Worm (Caenorhabditis elegans) whole organism, young adult: ENCODE results near the gene srw-99.

ENCODE experiments used
- B0035.1 ChIP-seq: sonication (generic microtip); optimal IDR thresholded peaks from 2 replicates; lab custom pipeline; 2016; ENCODE audit warnings: missing genetic modification characterization, mild to moderate bottlenecking, missing compliant biosample characterization, missing genotype, missing genetic modification reagents
- B0261.1 ChIP-seq: sonication (generic microtip); optimal IDR thresholded peaks from 2 replicates; lab custom pipeline; 2016; ENCODE audit warnings: mild to moderate bottlenecking, missing genetic modification characterization, moderate library complexity, missing compliant biosample characterization
- F10E7.11 ChIP-seq: sonication (generic microtip); optimal IDR thresholded peaks from 2 replicates; lab custom pipeline; 2017; ENCODE audit warnings: mild to moderate bottlenecking, missing genetic modification characterization, moderate library complexity, missing compliant biosample characterization
- K12H6.12 ChIP-seq: fragments of 200-800 bp; sonication (Bioruptor generic); optimal IDR thresholded peaks from 2 replicates; lab custom pipeline; 2018; ENCODE audit warnings: mild to moderate bottlenecking, missing genetic modification characterization, missing compliant biosample characterization
- T07F8.4 ChIP-seq: sonication (generic microtip); optimal IDR thresholded peaks from 2 replicates; lab custom pipeline; 2016; ENCODE audit warnings: mild to moderate bottlenecking, missing genetic modification characterization, moderate library complexity, missing compliant biosample characterization
- Y56A3A.18 ChIP-seq: fragments of 200-800 bp; sonication (Bioruptor generic); IDR thresholded peaks from 2 replicates; pipeline ENCODE4 v1.3.6; 2022; ENCODE audit warnings: missing genetic modification reagents, missing genetic modification characterization, missing compliant biosample characterization
- ama-1 ChIP-seq, 3 experiments: fragments of 150-350 bp in 1 of 3; sonication (generic microtip) in 2 of 3; optimal IDR thresholded peaks; 2 replicates each; lab custom pipeline; 2014 to 2018; ENCODE audit warnings: missing biosample characterization in 2 of 3, missing genetic modification characterization in 2 of 3, missing genetic modification reagents in 2 of 3
- aptf-3 ChIP-seq: fragments of 200-800 bp; sonication (Bioruptor generic); IDR thresholded peaks from 2 replicates; pipeline ENCODE4 v1.3.6; 2022; ENCODE audit warnings: missing genetic modification characterization, missing compliant biosample characterization
- attf-3 ChIP-seq: fragments of 200-800 bp; sonication (Bioruptor generic); conservative IDR thresholded peaks from 2 replicates; pipeline ENCODE4 v1.3.6; 2022; ENCODE audit warnings: missing genetic modification reagents, missing genetic modification characterization, missing compliant biosample characterization
- bed-1 ChIP-seq: fragments of 200-800 bp; sonication (Bioruptor generic); IDR thresholded peaks from 2 replicates; pipeline ENCODE4 v1.3.6; 2022; ENCODE audit warnings: missing genetic modification reagents, missing genetic modification characterization, missing compliant biosample characterization
- cebp-1 ChIP-seq, 2 experiments: fragments of 200-800 bp in 1 of 2; sonication (Bioruptor generic) in 1 of 2; sonication (generic microtip) in 1 of 2; IDR thresholded peaks in 1 of 2; optimal IDR thresholded peaks in 1 of 2; 2 replicates each; pipeline versions ENCODE4 v1.3.6 to Lab custom; 2017 to 2022; ENCODE audit warnings: missing compliant biosample characterization in 2 of 2, missing genetic modification characterization in 2 of 2, mild to moderate bottlenecking in 1 of 2, missing genetic modification reagents in 1 of 2, moderate library complexity in 1 of 2
- ceh-27 ChIP-seq: fragments of 200-800 bp; sonication (Bioruptor generic); optimal IDR thresholded peaks from 2 replicates; lab custom pipeline; 2018; ENCODE audit warnings: mild to moderate bottlenecking, missing genetic modification characterization, moderate library complexity, missing compliant biosample characterization
- ceh-40 ChIP-seq: fragments of 200-800 bp; sonication (Bioruptor generic); IDR thresholded peaks from 2 replicates; pipeline ENCODE4 v1.3.6; 2022; ENCODE audit warnings: missing genetic modification characterization, missing compliant biosample characterization
- die-1 ChIP-seq: sonication (generic microtip); optimal IDR thresholded peaks from 2 replicates; lab custom pipeline; 2016; ENCODE audit warnings: missing genotype, mild to moderate bottlenecking, missing genetic modification characterization, missing compliant biosample characterization
- dpff-1 ChIP-seq: sonication (generic microtip); optimal IDR thresholded peaks from 2 replicates; lab custom pipeline; 2017; ENCODE audit warnings: mild to moderate bottlenecking, missing genetic modification characterization, missing compliant biosample characterization
- egl-44 ChIP-seq: fragments of 200-800 bp; sonication (Bioruptor generic); IDR thresholded peaks from 2 replicates; pipeline ENCODE4 v1.3.6; 2022; ENCODE audit warnings: missing genetic modification reagents, missing genetic modification characterization, missing compliant biosample characterization
- him-1 ChIP-seq: sonication (generic microtip); optimal IDR thresholded peaks from 2 replicates; lab custom pipeline; 2016; ENCODE audit warnings: missing genotype, missing genetic modification reagents, missing genetic modification characterization, missing compliant biosample characterization
- hlh-26 ChIP-seq: fragments of 200-800 bp; sonication (Bioruptor generic); conservative IDR thresholded peaks from 2 replicates; pipeline ENCODE4 v1.3.6; 2022; ENCODE audit warnings: missing genetic modification reagents, missing genetic modification characterization, missing compliant biosample characterization
- hrde-1 ChIP-seq: sonication (generic microtip); optimal IDR thresholded peaks from 2 replicates; lab custom pipeline; 2016; ENCODE audit warnings: missing genetic modification characterization, mild to moderate bottlenecking, missing compliant biosample characterization, moderate library complexity, missing genotype, missing genetic modification reagents, borderline replicate concordance
- lin-26 ChIP-seq: fragments of 200-800 bp; sonication (Bioruptor generic); IDR thresholded peaks from 2 replicates; pipeline ENCODE4 v1.3.6; 2022; ENCODE audit warnings: missing genetic modification reagents, missing genetic modification characterization, missing compliant biosample characterization
- lin-35 ChIP-seq, 3 experiments: fragments of 150-350 bp in 2 of 3; sonication (generic microtip) in 1 of 3; optimal IDR thresholded peaks; 2 replicates each; lab custom pipeline; 2014 to 2018; ENCODE audit warnings: missing biosample characterization in 3 of 3, missing genetic modification characterization in 3 of 3, missing genetic modification reagents in 3 of 3
- lin-54 ChIP-seq: fragments of 200-800 bp; sonication (Bioruptor generic); optimal IDR thresholded peaks from 2 replicates; lab custom pipeline; 2018; ENCODE audit warnings: mild to moderate bottlenecking, missing genetic modification characterization, missing compliant biosample characterization
- mcd-1 ChIP-seq: fragments of 200-800 bp; sonication (Bioruptor generic); IDR thresholded peaks from 2 replicates; pipeline ENCODE4 v1.3.6; 2022; ENCODE audit warnings: missing genetic modification reagents, missing genetic modification characterization, missing compliant biosample characterization
- mel-28 ChIP-seq: sonication (generic microtip); optimal IDR thresholded peaks from 2 replicates; lab custom pipeline; 2016; ENCODE audit warnings: borderline replicate concordance, mild to moderate bottlenecking, missing genetic modification characterization, missing compliant biosample characterization
- nhr-179 ChIP-seq: sonication (generic microtip); optimal IDR thresholded peaks from 2 replicates; lab custom pipeline; 2016; ENCODE audit warnings: mild to moderate bottlenecking, missing genetic modification characterization, missing compliant biosample characterization
- pha-4 ChIP-seq: fragments of 150-350 bp; sonication (generic microtip); optimal IDR thresholded peaks from 2 replicates; lab custom pipeline; 2014; ENCODE audit warnings: missing biosample characterization, missing genetic modification reagents, missing genetic modification characterization
- rcor-1 ChIP-seq: fragments of 200-800 bp; sonication (Bioruptor generic); IDR thresholded peaks from 2 replicates; pipeline ENCODE4 v1.3.6; 2022; ENCODE audit warnings: missing genetic modification reagents, missing genetic modification characterization, missing compliant biosample characterization
- rec-8 ChIP-seq, 2 experiments: sonication (generic microtip); optimal IDR thresholded peaks; 2 replicates each; lab custom pipeline; 2016; ENCODE audit warnings: mild to moderate bottlenecking in 2 of 2, missing genetic modification characterization in 2 of 2, missing genetic modification reagents in 2 of 2, missing genotype in 2 of 2, missing biosample characterization in 1 of 2, missing compliant biosample characterization in 1 of 2, moderate library complexity in 1 of 2
- repo-1 ChIP-seq: sonication (generic microtip); optimal IDR thresholded peaks from 2 replicates; lab custom pipeline; 2017; ENCODE audit warnings: mild to moderate bottlenecking, missing genetic modification characterization, missing compliant biosample characterization
- rpc-1 ChIP-seq, 2 experiments: fragments of 150-350 bp in 1 of 2; sonication (generic microtip) in 1 of 2; optimal IDR thresholded peaks; 2 replicates each; lab custom pipeline; 2014 to 2018; ENCODE audit warnings: missing biosample characterization in 1 of 2, missing genetic modification characterization in 1 of 2, missing genetic modification reagents in 1 of 2, missing genotype in 1 of 2
- snpc-4 ChIP-seq, 5 experiments: fragments of 150-350 bp in 1 of 5; sonication (generic microtip) in 4 of 5; optimal IDR thresholded peaks; 2 replicates each; lab custom pipeline; 2014 to 2018; ENCODE audit warnings: missing genetic modification characterization in 5 of 5, missing biosample characterization in 3 of 5, antibody characterized with exemption in 2 of 5, mild to moderate bottlenecking in 2 of 5, missing compliant biosample characterization in 2 of 5, missing genotype in 2 of 5, moderate library complexity in 2 of 5, missing genetic modification reagents in 1 of 5
- tbx-9 ChIP-seq: sonication (generic microtip); optimal IDR thresholded peaks from 2 replicates; lab custom pipeline; 2016; ENCODE audit warnings: borderline replicate concordance, missing genetic modification characterization, inconsistent platforms, missing compliant biosample characterization
- unc-62 ChIP-seq: fragments of 150-350 bp; optimal IDR thresholded peaks from 2 replicates; lab custom pipeline; 2014; ENCODE audit warnings: missing biosample characterization, missing genetic modification reagents, missing genetic modification characterization
- ztf-22 ChIP-seq: fragments of 200-800 bp; sonication (Bioruptor generic); optimal IDR thresholded peaks from 2 replicates; lab custom pipeline; 2018; ENCODE audit warnings: mild to moderate bottlenecking, missing genetic modification characterization, moderate library complexity, missing compliant biosample characterization
- ztf-26 ChIP-seq: sonication (generic microtip); optimal IDR thresholded peaks from 2 replicates; lab custom pipeline; 2017; ENCODE audit warnings: missing genetic modification characterization, missing compliant biosample characterization
- ztf-3 ChIP-seq: fragments of 200-800 bp; sonication (Bioruptor generic); optimal IDR thresholded peaks from 2 replicates; lab custom pipeline; 2018; ENCODE audit warnings: mild to moderate bottlenecking, missing genetic modification characterization, missing compliant biosample characterization

The srw-99 gene

ce11 chrV:1718232-1718631, 9.7 kb downstream of the srw-99 start:
- no peak for TF ChIP-seq ztf-3 (GFP tag; lab: Kevin White, UChicago)
- no peak for TF ChIP-seq mel-28 (tag; lab: Kevin White, UChicago)
- TF ChIP-seq pha-4, result no peak
- TF ChIP-seq mcd-1 (GFP tag; lab: Robert Waterston, UW), result no peak
- TF ChIP-seq Y56A3A.18 (GFP tag; lab: Robert Waterston, UW), result no peak
- no peak for TF ChIP-seq B0035.1 (tag; lab: Kevin White, UChicago)
- TF ChIP-seq ama-1 (optimal IDR thresholded peaks at IDR 0.05; lab: Kevin White, UChicago), result no peak
- no peak for TF ChIP-seq ama-1 (GFP tag; optimal IDR thresholded peaks at IDR 0.05; lab: Kevin White, UChicago)
- TF ChIP-seq snpc-4 (GFP tag; optimal IDR thresholded peaks at IDR 0.05; lab: Kevin White, UChicago), result no peak
- TF ChIP-seq snpc-4 (tag; optimal IDR thresholded peaks at IDR 0.05; lab: Kevin White, UChicago), result no peak
- TF ChIP-seq hlh-26 (GFP tag; lab: Robert Waterston, UW), result no peak
- TF ChIP-seq lin-26 (GFP tag; lab: Robert Waterston, UW), result no peak
- TF ChIP-seq lin-35 (GFP tag; optimal IDR thresholded peaks at IDR 0.05; lab: Kevin White, UChicago), result no peak
- no peak for TF ChIP-seq aptf-3 (GFP tag; lab: Robert Waterston, UW)
- no peak for TF ChIP-seq hrde-1
- no peak for TF ChIP-seq him-1
- TF ChIP-seq K12H6.12 (tag; lab: Kevin White, UChicago), result no peak
- no peak for TF ChIP-seq attf-3 (GFP tag; lab: Robert Waterston, UW)
- TF ChIP-seq egl-44 (GFP tag; lab: Robert Waterston, UW), result no peak
- TF ChIP-seq cebp-1 (GFP tag; IDR thresholded peaks at IDR 0.05; lab: Robert Waterston, UW), result no peak
- TF ChIP-seq cebp-1 (tag; optimal IDR thresholded peaks at IDR 0.05; lab: Kevin White, UChicago), result no peak

ce11 chrV:1719927-1720326, 11.4 kb downstream of the srw-99 start, which contains the start of gene srw-102:
Gene srw-102, plus strand, starts transcription at chrV:1720227.
- TF ChIP-seq pha-4, result no peak
- no peak for TF ChIP-seq repo-1
- no peak for TF ChIP-seq rpc-1 (optimal IDR thresholded peaks at IDR 0.05; lab: Kevin White, UChicago)
- no peak for TF ChIP-seq rpc-1 (tag; optimal IDR thresholded peaks at IDR 0.05; lab: Kevin White, UChicago)

ce11 chrV:1721966-1722365, 13.4 kb downstream of the srw-99 start, which contains the start of gene srw-101:
Gene srw-101, plus strand, starts transcription at chrV:1722266.
- TF ChIP-seq dpff-1 (tag; lab: Kevin White, UChicago) (no peak), lin-54 (GFP tag; lab: Kevin White, UChicago) (no peak), rcor-1 (GFP tag; lab: Robert Waterston, UW) (no peak), F10E7.11 (tag; lab: Kevin White, UChicago) (no peak), tbx-9 (tag; lab: Kevin White, UChicago) (no peak), ztf-22 (GFP tag; lab: Kevin White, UChicago) (no peak), T07F8.4 (tag; lab: Kevin White, UChicago) (no peak), hlh-26 (GFP tag; lab: Robert Waterston, UW) (no peak), mel-28 (tag; lab: Kevin White, UChicago) (no peak), bed-1 (GFP tag; lab: Robert Waterston, UW) (no peak), rec-8 (tag; optimal IDR thresholded peaks at IDR 0.05; lab: Kevin White, UChicago) (no peak), nhr-179 (tag; lab: Kevin White, UChicago) (no peak), die-1 (tag; lab: Kevin White, UChicago) (no peak), ztf-26 (tag; lab: Kevin White, UChicago) (no peak), unc-62 (no peak), B0261.1 (tag; lab: Kevin White, UChicago) (no peak), ceh-27 (GFP tag; lab: Kevin White, UChicago) (no peak), ceh-40 (GFP tag; lab: Robert Waterston, UW) (no peak)
